Fruit fly (Drosophila melanogaster) whole organism, wandering third instar larva: Measurements from ENCODE around the gene CG11035.
"Not testable (repeated sequence)": the region's sequence is repeated elsewhere in the genome, so short reads cannot be mapped to it uniquely, and the experiment has no call there.

Experiments used
- CG32264 ChIP-seq: fragments of 200-800 bp; sonication (Bioruptor generic); optimal IDR thresholded peaks from 2 replicates; lab custom pipeline; 2016; ENCODE audit warnings: missing biosample characterization, missing genetic modification characterization
- Dfd ChIP-seq: fragments of >200 bp; optimal IDR thresholded peaks from 2 replicates; lab custom pipeline; 2017; ENCODE audit warnings: missing biosample characterization, missing genetic modification characterization
- Hnf4 ChIP-seq: fragments of 200-800 bp; sonication (Bioruptor generic); optimal IDR thresholded peaks from 2 replicates; lab custom pipeline; 2016; ENCODE audit warnings: missing biosample characterization, mild to moderate bottlenecking, missing genetic modification characterization
- Hr83 ChIP-seq: fragments of 200-300 bp; sonication (Bioruptor generic); optimal IDR thresholded peaks from 2 replicates; lab custom pipeline; 2016; ENCODE audit warnings: missing biosample characterization, mild to moderate bottlenecking, missing genetic modification characterization, moderate library complexity; ENCODE audit not compliant: poor library complexity, severe bottlenecking
- N ChIP-seq: fragments of >200 bp; optimal IDR thresholded peaks from 2 replicates; lab custom pipeline; 2018; ENCODE audit warnings: missing biosample characterization, missing external identifiers, missing genetic modification characterization
- OdsH ChIP-seq: fragments of 200-800 bp; sonication (Bioruptor generic); optimal IDR thresholded peaks from 2 replicates; lab custom pipeline; 2016; ENCODE audit warnings: missing biosample characterization, mild to moderate bottlenecking, missing genetic modification characterization
- Rel ChIP-seq, 2 experiments: fragments of 200-800 bp; sonication (Bioruptor generic) in 1 of 2; optimal IDR thresholded peaks; 2 replicates in 1 of 2; 3 replicates in 1 of 2; lab custom pipeline; 2016 to 2019; ENCODE audit warnings: mild to moderate bottlenecking in 2 of 2, missing biosample characterization in 2 of 2, missing genetic modification characterization in 2 of 2, moderate library complexity in 1 of 2
- dmrt93B ChIP-seq: fragments of 200-800 bp; sonication (Bioruptor generic); optimal IDR thresholded peaks from 2 replicates; lab custom pipeline; 2018; ENCODE audit warnings: missing biosample characterization, mild to moderate bottlenecking, missing genetic modification characterization
- fru ChIP-seq: fragments of 200-800 bp; sonication (Bioruptor generic); optimal IDR thresholded peaks from 3 replicates; lab custom pipeline; 2016; ENCODE audit warnings: missing biosample characterization, mild to moderate bottlenecking, missing genetic modification characterization
- pan ChIP-seq: fragments of >200 bp; optimal IDR thresholded peaks from 2 replicates; lab custom pipeline; 2017
- psq ChIP-seq: fragments of 200-800 bp; sonication (Bioruptor generic); optimal IDR thresholded peaks from 3 replicates; lab custom pipeline; 2017; ENCODE audit warnings: missing biosample characterization, mild to moderate bottlenecking, missing genetic modification characterization, moderate library complexity
- sage ChIP-seq: fragments of 200-800 bp; sonication (Bioruptor generic); optimal IDR thresholded peaks from 2 replicates; lab custom pipeline; 2016; ENCODE audit warnings: missing biosample characterization, mild to moderate bottlenecking, missing genetic modification characterization
- woc ChIP-seq: sonication (Bioruptor generic); optimal IDR thresholded peaks from 2 replicates; lab custom pipeline; 2016; ENCODE audit warnings: missing biosample characterization, mild to moderate bottlenecking, missing genetic modification characterization

dm6 chr3R:8048867-8049266 is 16.1 kb upstream of the CG11035 start, which contains the start of gene CG43618:
- not testable (repeated sequence) for TF ChIP-seq fru (GFP tag; lab: Kevin White, UChicago); Dfd; pan (lab: Kevin White, UChicago); dmrt93B; sage (GFP tag; lab: Kevin White, UChicago); psq (GFP tag; lab: Kevin White, UChicago); N (GFP tag; lab: Kevin White, UChicago); Rel (GFP tag; optimal IDR thresholded peaks at IDR 0.05; lab: Kevin White, UChicago); Rel (tag; optimal IDR thresholded peaks at IDR 0.05; lab: Kevin White, UChicago); woc (GFP tag; lab: Kevin White, UChicago); CG32264 (GFP tag; lab: Kevin White, UChicago); Hnf4 (GFP tag; lab: Kevin White, UChicago); Hr83 (GFP tag; lab: Kevin White, UChicago); OdsH (GFP tag; lab: Kevin White, UChicago)
